Fruit fly (Drosophila melanogaster) whole organism, embryonic: ENCODE data around the gene Rbm13.
A peak's percentile ranks its signal among the peaks of the same experiment; 100 is the strongest.

ENCODE experiments used
- Atf-2 ChIP-seq: fragments of 200-800 bp; sonication (Bioruptor generic); optimal IDR thresholded peaks from 2 replicates; lab custom pipeline; 2016; ENCODE audit warnings: missing biosample characterization, missing genetic modification characterization
- Awh ChIP-seq: fragments of 200-800 bp; sonication (Bioruptor generic); IDR thresholded peaks from 2 replicates; pipeline ENCODE4, ENCODE4 v1.3.6; 2022; ENCODE audit warnings: missing biosample characterization, missing genetic modification characterization
- B-H2 ChIP-seq: fragments of 200-800 bp; sonication (Bioruptor generic); optimal IDR thresholded peaks from 2 replicates; lab custom pipeline; 2018; ENCODE audit warnings: missing biosample characterization, mild to moderate bottlenecking, missing genetic modification characterization
- BtbVII ChIP-seq: fragments of 200-800 bp; sonication (Bioruptor generic); optimal IDR thresholded peaks from 3 replicates; lab custom pipeline; 2017; ENCODE audit warnings: missing biosample characterization, mild to moderate bottlenecking, missing genetic modification characterization
- CG10147 ChIP-seq: fragments of 200-800 bp; sonication (Bioruptor generic); optimal IDR thresholded peaks from 2 replicates; lab custom pipeline; 2019; ENCODE audit warnings: missing biosample characterization, mild to moderate bottlenecking, missing genetic modification characterization, moderate library complexity
- CG11085 ChIP-seq: fragments of 200-800 bp; sonication (Bioruptor generic); IDR thresholded peaks from 2 replicates; pipeline ENCODE4 v1.3.6; 2022; ENCODE audit warnings: missing biosample characterization, missing genetic modification characterization
- CG12299 ChIP-seq: fragments of 200-800 bp; sonication (Bioruptor generic); optimal IDR thresholded peaks from 2 replicates; lab custom pipeline; 2018; ENCODE audit warnings: missing biosample characterization, mild to moderate bottlenecking, missing genetic modification characterization
- CG13775 ChIP-seq: fragments of 200-800 bp; sonication (Bioruptor generic); optimal IDR thresholded peaks from 3 replicates; lab custom pipeline; 2017; ENCODE audit warnings: missing biosample characterization, mild to moderate bottlenecking, missing genetic modification characterization
- CG14050 ChIP-seq: fragments of 200-800 bp; sonication (Bioruptor generic); IDR thresholded peaks from 3 replicates; pipeline ENCODE4 v1.3.6; 2022; ENCODE audit warnings: missing biosample characterization, missing genetic modification characterization
- CG1603 ChIP-seq: fragments of 200-800 bp; sonication (Bioruptor generic); optimal IDR thresholded peaks from 2 replicates; lab custom pipeline; 2019; ENCODE audit warnings: missing biosample characterization, mild to moderate bottlenecking, missing genetic modification characterization, moderate library complexity
- CG16813 ChIP-seq: fragments of 200-800 bp; sonication (Bioruptor generic); IDR thresholded peaks from 3 replicates; pipeline ENCODE4 v1.3.6; 2022; ENCODE audit warnings: missing biosample characterization, missing genetic modification characterization; ENCODE audit not compliant: partially characterized antibody
- CG16863 ChIP-seq: fragments of 200-800 bp; sonication (Bioruptor generic); optimal IDR thresholded peaks from 3 replicates; lab custom pipeline; 2016; ENCODE audit warnings: missing biosample characterization, missing genetic modification characterization
- CG17359 ChIP-seq: fragments of 200-800 bp; sonication (Bioruptor generic); optimal IDR thresholded peaks from 3 replicates; lab custom pipeline; 2018; ENCODE audit warnings: missing biosample characterization, mild to moderate bottlenecking, missing genetic modification characterization, moderate library complexity
- CG2202 ChIP-seq: fragments of 200-800 bp; sonication (Bioruptor generic); optimal IDR thresholded peaks from 2 replicates; lab custom pipeline; 2018; ENCODE audit warnings: missing biosample characterization, mild to moderate bottlenecking, missing genetic modification characterization
- CG3065 ChIP-seq: fragments of 200-800 bp; sonication (Bioruptor generic); optimal IDR thresholded peaks from 2 replicates; lab custom pipeline; 2016; ENCODE audit warnings: missing biosample characterization, missing genetic modification characterization
- CG31365 ChIP-seq: fragments of 200-800 bp; sonication (Bioruptor generic); optimal IDR thresholded peaks from 2 replicates; lab custom pipeline; 2018; ENCODE audit warnings: missing biosample characterization, mild to moderate bottlenecking, missing genetic modification characterization
- CG34376 ChIP-seq: fragments of 200-800 bp; sonication (Bioruptor generic); optimal IDR thresholded peaks from 2 replicates; lab custom pipeline; 2018; ENCODE audit warnings: missing biosample characterization, mild to moderate bottlenecking, missing genetic modification characterization
- CG4282 ChIP-seq: fragments of 200-800 bp; sonication (Bioruptor generic); optimal IDR thresholded peaks from 2 replicates; lab custom pipeline; 2016; ENCODE audit warnings: missing biosample characterization, missing genetic modification characterization
- CG4328 ChIP-seq: fragments of 200-800 bp; sonication (Bioruptor generic); optimal IDR thresholded peaks from 3 replicates; lab custom pipeline; 2017; ENCODE audit warnings: missing biosample characterization, missing genetic modification reagents, missing genetic modification characterization
- CG4404 ChIP-seq: fragments of 200-800 bp; sonication (Bioruptor generic); IDR thresholded peaks from 2 replicates; pipeline ENCODE4 v1.3.6; 2022; ENCODE audit warnings: missing biosample characterization, missing genetic modification characterization
- CG4424 ChIP-seq: fragments of 200-800 bp; sonication (Bioruptor generic); optimal IDR thresholded peaks from 3 replicates; lab custom pipeline; 2016; ENCODE audit warnings: missing biosample characterization, missing genetic modification characterization
- CG4730 ChIP-seq: fragments of 200-800 bp; sonication (Bioruptor generic); IDR thresholded peaks from 2 replicates; pipeline ENCODE4 v1.3.6; 2022; ENCODE audit warnings: missing biosample characterization, missing genetic modification characterization
- CG6654 ChIP-seq: fragments of 200-800 bp; sonication (Bioruptor generic); optimal IDR thresholded peaks from 2 replicates; lab custom pipeline; 2017; ENCODE audit warnings: missing biosample characterization, mild to moderate bottlenecking, missing genetic modification characterization
- CG7372 ChIP-seq: fragments of 200-800 bp; sonication (Bioruptor generic); IDR thresholded peaks from 2 replicates; pipeline ENCODE4 v1.3.6; 2022; ENCODE audit warnings: missing biosample characterization, missing genetic modification characterization
- CHES-1-like ChIP-seq: fragments of 200-800 bp; sonication (Bioruptor generic); optimal IDR thresholded peaks from 2 replicates; lab custom pipeline; 2016; ENCODE audit warnings: missing biosample characterization, missing genetic modification characterization
- CkIIα-i1 ChIP-seq: fragments of 200-800 bp; sonication (Bioruptor generic); IDR thresholded peaks from 2 replicates; pipeline ENCODE4 v1.3.6; 2022; ENCODE audit warnings: missing biosample characterization, missing genetic modification characterization
- E2f2 ChIP-seq: fragments of 200-800 bp; sonication (Bioruptor generic); IDR thresholded peaks from 2 replicates; pipeline ENCODE4 v1.3.6; 2022; ENCODE audit warnings: missing biosample characterization, missing genetic modification characterization
- ERR ChIP-seq: fragments of 200-800 bp; sonication (Bioruptor generic); optimal IDR thresholded peaks from 2 replicates; lab custom pipeline; 2016; ENCODE audit warnings: missing biosample characterization, missing genetic modification characterization
- Hand ChIP-seq: fragments of 200-800 bp; sonication (Bioruptor generic); optimal IDR thresholded peaks from 2 replicates; lab custom pipeline; 2017; ENCODE audit warnings: mild to moderate bottlenecking, missing biosample characterization, missing genetic modification reagents, missing genetic modification characterization
- HmgZ ChIP-seq: fragments of 200-800 bp; sonication (Bioruptor generic); optimal IDR thresholded peaks from 2 replicates; lab custom pipeline; 2018; ENCODE audit warnings: missing biosample characterization, mild to moderate bottlenecking, missing genetic modification characterization
- MESR4 ChIP-seq: fragments of 200-800 bp; sonication (Bioruptor generic); optimal IDR thresholded peaks from 2 replicates; lab custom pipeline; 2018; ENCODE audit warnings: missing biosample characterization, mild to moderate bottlenecking, missing genetic modification characterization, moderate library complexity
- Mad ChIP-seq: fragments of 200-800 bp; sonication (Bioruptor generic); optimal IDR thresholded peaks from 2 replicates; lab custom pipeline; 2016; ENCODE audit warnings: missing biosample characterization, missing genetic modification characterization
- Med ChIP-seq: fragments of 200-800 bp; sonication (Bioruptor generic); peaks from one replicate; lab custom pipeline; 2016; ENCODE audit warnings: missing biosample characterization, missing genetic modification characterization, mild to moderate bottlenecking, inconsistent platforms, moderate library complexity
- Opbp ChIP-seq: fragments of 200-800 bp; sonication (Bioruptor generic); IDR thresholded peaks from 3 replicates; pipeline ENCODE4 v1.3.6; 2022; ENCODE audit warnings: missing biosample characterization, missing genetic modification characterization; ENCODE audit not compliant: partially characterized antibody
- Sin3A ChIP-seq: fragments of >200 bp; optimal IDR thresholded peaks from 2 replicates; lab custom pipeline; 2018
- Xbp1 ChIP-seq: fragments of 200-800 bp; sonication (Bioruptor generic); optimal IDR thresholded peaks from 3 replicates; lab custom pipeline; 2016; ENCODE audit warnings: missing biosample characterization, mild to moderate bottlenecking, missing genetic modification characterization
- Xrp1 ChIP-seq: fragments of 200-800 bp; sonication (Bioruptor generic); IDR thresholded peaks from 2 replicates; pipeline ENCODE4 v1.3.6; 2022; ENCODE audit warnings: missing biosample characterization, missing genetic modification characterization
- ara ChIP-seq: fragments of 200-800 bp; sonication (Bioruptor generic); IDR thresholded peaks from 2 replicates; pipeline ENCODE4 v1.3.6; 2022; ENCODE audit warnings: missing biosample characterization, missing genetic modification characterization
- bab2 ChIP-seq: fragments of 200-800 bp; sonication (Bioruptor generic); optimal IDR thresholded peaks from 2 replicates; lab custom pipeline; 2016; ENCODE audit warnings: missing biosample characterization, missing genetic modification characterization
- bigmax ChIP-seq: fragments of 200-800 bp; sonication (Bioruptor generic); optimal IDR thresholded peaks from 2 replicates; lab custom pipeline; 2018; ENCODE audit warnings: missing biosample characterization, mild to moderate bottlenecking, missing genetic modification characterization
- eve ChIP-seq, 2 experiments: fragments of >200 bp; optimal IDR thresholded peaks; 2 replicates each; lab custom pipeline; 2017; ENCODE audit warnings: missing biosample characterization in 2 of 2, missing genetic modification characterization in 2 of 2
- fd3F ChIP-seq: fragments of 200-800 bp; sonication (Bioruptor generic); optimal IDR thresholded peaks from 2 replicates; lab custom pipeline; 2018; ENCODE audit warnings: missing biosample characterization, mild to moderate bottlenecking, missing genetic modification characterization, moderate library complexity
- gcm2 ChIP-seq: fragments of 200-800 bp; sonication (Bioruptor generic); optimal IDR thresholded peaks from 2 replicates; lab custom pipeline; 2016; ENCODE audit warnings: missing biosample characterization, missing genetic modification characterization
- p53 ChIP-seq: fragments of 200-800 bp; sonication (Bioruptor generic); optimal IDR thresholded peaks from 2 replicates; lab custom pipeline; 2016; ENCODE audit warnings: missing biosample characterization, missing genetic modification characterization
- pb ChIP-seq: fragments of 200-800 bp; sonication (Bioruptor generic); optimal IDR thresholded peaks from 3 replicates; lab custom pipeline; 2016; ENCODE audit warnings: missing biosample characterization, missing genetic modification characterization
- psq ChIP-seq: fragments of 200-800 bp; sonication (Bioruptor generic); optimal IDR thresholded peaks from 2 replicates; lab custom pipeline; 2017; ENCODE audit warnings: missing biosample characterization, missing genetic modification characterization
- sna ChIP-seq: fragments of 200-800 bp; sonication (Bioruptor generic); IDR thresholded peaks from 2 replicates; pipeline ENCODE4 v1.3.6; 2022; ENCODE audit warnings: missing biosample characterization, missing genetic modification characterization; ENCODE audit not compliant: partially characterized antibody
- ssp ChIP-seq: fragments of 200-800 bp; sonication (Bioruptor generic); IDR thresholded peaks from 2 replicates; pipeline ENCODE4 v1.3.6; 2022; ENCODE audit warnings: missing biosample characterization, missing genetic modification characterization
- trh ChIP-seq: fragments of 200-800 bp; sonication (Bioruptor generic); optimal IDR thresholded peaks from 2 replicates; lab custom pipeline; 2016; ENCODE audit warnings: missing biosample characterization, missing genetic modification characterization
- z ChIP-seq: fragments of 200-800 bp; sonication (Bioruptor generic); IDR thresholded peaks from 3 replicates; pipeline ENCODE4 v1.3.6; 2022; ENCODE audit warnings: missing biosample characterization, missing genetic modification characterization

Rbm13 gene

DNA sequence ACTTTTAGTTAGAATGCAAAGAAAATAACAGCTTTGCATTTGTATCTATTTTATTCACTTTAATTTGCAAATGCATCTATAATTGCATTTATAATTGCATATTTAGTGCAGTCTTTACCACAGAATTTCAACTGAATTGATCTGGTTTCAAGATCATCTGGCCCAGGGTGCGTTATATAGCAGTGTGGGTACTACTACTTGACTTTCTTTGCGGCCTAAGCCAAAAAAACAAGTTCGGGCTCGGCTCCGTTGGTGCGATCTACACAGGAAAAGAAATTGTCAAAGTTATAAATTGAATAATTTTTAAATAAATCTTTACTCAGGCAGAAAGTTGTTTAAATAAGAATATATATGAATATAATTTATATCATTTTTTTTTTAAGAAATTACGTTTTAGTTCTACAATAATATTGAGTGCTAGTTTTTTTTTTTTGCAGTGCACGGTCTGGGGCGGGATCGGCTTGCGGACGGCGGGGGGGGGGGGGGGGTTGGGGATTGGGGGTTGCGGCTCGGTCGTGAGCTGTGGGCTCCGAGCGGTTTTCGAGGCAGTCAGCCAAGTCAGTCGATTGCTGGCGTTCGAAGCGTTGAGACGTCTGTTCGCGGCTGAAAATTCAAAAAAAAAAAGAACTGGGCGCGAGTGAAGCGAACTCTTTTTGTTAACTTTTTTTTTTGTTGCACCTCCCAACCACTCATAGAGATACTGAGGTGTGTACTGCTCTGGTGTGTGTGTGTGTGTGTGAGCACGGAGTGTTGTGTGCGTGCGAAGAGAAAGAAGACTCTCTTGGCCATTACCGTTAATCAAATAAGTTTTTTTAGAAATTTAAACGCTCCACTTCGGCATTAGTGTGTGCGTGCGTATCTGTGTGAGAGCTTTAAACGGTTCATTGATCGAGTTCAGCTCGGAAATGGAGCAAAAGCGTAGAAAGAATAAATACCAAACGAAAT, 37.7 kb upstream of the Rbm13 start (continued):
- peak; percentile 74 for TF ChIP-seq CG4424
- no peak for TF ChIP-seq CHES-1-like
- TF ChIP-seq Awh, result peak; percentile 81
- TF ChIP-seq ssp, result peak; percentile 67
- no peak for TF ChIP-seq bigmax
- TF ChIP-seq Mad, result no peak
- TF ChIP-seq CG2202 (tag; lab: Kevin White, UChicago), result peak; percentile 62
- TF ChIP-seq ara (GFP tag; lab: Robert Waterston, UW), result peak; percentile 77
- no peak for TF ChIP-seq Sin3A (lab: Kevin White, UChicago)
- TF ChIP-seq CG12299 (tag; lab: Kevin White, UChicago), result peak; percentile 52
- TF ChIP-seq CG31365 (tag; lab: Kevin White, UChicago), result no peak
- TF ChIP-seq CG4328 (GFP tag; lab: Kevin White, UChicago), result peak; percentile 79
- no peak for TF ChIP-seq CkIIα-i1 (GFP tag; lab: Robert Waterston, UW)
- TF ChIP-seq ERR, result no peak
- peak; percentile 54 for TF ChIP-seq Med (GFP tag; lab: Kevin White, UChicago)
- peak; percentile 50 for TF ChIP-seq CG11085
- TF ChIP-seq CG14050 (GFP tag; lab: Robert Waterston, UW), result peak; percentile 73
- peak; percentile 62 for TF ChIP-seq Xbp1 (GFP tag; lab: Kevin White, UChicago)
- no peak for TF ChIP-seq p53 (GFP tag; lab: Kevin White, UChicago)
- no peak for TF ChIP-seq CG16813
- TF ChIP-seq fd3F (GFP tag; lab: Kevin White, UChicago), result peak; percentile 72
- TF ChIP-seq CG34376, result peak; percentile 65
- peak; percentile 70 for TF ChIP-seq CG4404 (GFP tag; lab: Robert Waterston, UW)
- TF ChIP-seq Opbp (GFP tag; lab: Robert Waterston, UW), result no peak
- TF ChIP-seq E2f2 (GFP tag; lab: Robert Waterston, UW), result peak; percentile 60; the same call in 1 of the 2 replicates
- TF ChIP-seq CG16863 (GFP tag; lab: Kevin White, UChicago), result no peak
- peak; percentile 79 for TF ChIP-seq CG4730 (GFP tag; lab: Robert Waterston, UW)
- peak; percentile 35 for TF ChIP-seq CG1603 (tag; lab: Kevin White, UChicago)
- TF ChIP-seq CG4282 (GFP tag; lab: Kevin White, UChicago), result peak; percentile 53
- TF ChIP-seq CG13775 (GFP tag; lab: Kevin White, UChicago), result peak; percentile 73
- peak; percentile 40 for TF ChIP-seq trh
- peak; percentile 65 for TF ChIP-seq B-H2 (GFP tag; lab: Kevin White, UChicago)
- peak; percentile 56 for TF ChIP-seq Hand
- TF ChIP-seq CG7372, result peak; percentile 74
- TF ChIP-seq BtbVII (GFP tag; lab: Kevin White, UChicago), result peak; percentile 74
- TF ChIP-seq CG10147 (GFP tag; lab: Kevin White, UChicago), result peak; percentile 66
- TF ChIP-seq z, result 0 out of 3 replicates have a peak, but pooled peaks have one; percentile 57
- TF ChIP-seq Xrp1 (GFP tag; lab: Robert Waterston, UW), result peak; percentile 88
- TF ChIP-seq MESR4 (GFP tag; lab: Kevin White, UChicago), result no peak
- TF ChIP-seq CG3065, result no peak
- peak; percentile 43 for TF ChIP-seq gcm2 (GFP tag; lab: Kevin White, UChicago)
- peak; percentile 57 for TF ChIP-seq CG6654 (GFP tag; lab: Kevin White, UChicago)
- no peak for TF ChIP-seq sna (GFP tag; lab: Robert Waterston, UW)
- TF ChIP-seq CG17359 (tag; lab: Kevin White, UChicago), result peak; percentile 84
- peak; percentile 48 for TF ChIP-seq Atf-2 (GFP tag; lab: Kevin White, UChicago)
- no peak for TF ChIP-seq psq (GFP tag; lab: Kevin White, UChicago)
- TF ChIP-seq eve (GFP tag; optimal IDR thresholded peaks at IDR 0.05; lab: Kevin White, UChicago), result peak in 1 of 2 experiments; percentile 90
- TF ChIP-seq HmgZ, result peak; percentile 59
- TF ChIP-seq pb, result no peak
- no peak for TF ChIP-seq bab2 (GFP tag; lab: Kevin White, UChicago)
